Fruit fly (Drosophila melanogaster) whole organism, prepupa: ENCODE results near the gene kibra.

ENCODE experiments used
- CG10631 ChIP-seq: fragments of 200-800 bp; sonication (Bioruptor generic); optimal IDR thresholded peaks from 2 replicates; lab custom pipeline; 2016; ENCODE audit warnings: missing biosample characterization, missing genetic modification characterization
- CG10669 ChIP-seq: fragments of 200-800 bp; sonication (Bioruptor generic); optimal IDR thresholded peaks from 3 replicates; lab custom pipeline; 2018; ENCODE audit warnings: missing biosample characterization, mild to moderate bottlenecking, missing genetic modification characterization, moderate library complexity
- CG1621 ChIP-seq: fragments of 200-800 bp; sonication (Bioruptor generic); optimal IDR thresholded peaks from 3 replicates; lab custom pipeline; 2018; ENCODE audit warnings: missing biosample characterization, mild to moderate bottlenecking, missing genetic modification characterization
- CG16779 ChIP-seq: fragments of 200-800 bp; sonication (Bioruptor generic); optimal IDR thresholded peaks from 3 replicates; lab custom pipeline; 2017; ENCODE audit warnings: missing biosample characterization, mild to moderate bottlenecking, missing genetic modification characterization
- Eip78C ChIP-seq: fragments of 200-800 bp; sonication (Bioruptor generic); peaks from one replicate; lab custom pipeline; 2016; ENCODE audit warnings: missing biosample characterization, missing genetic modification characterization
- Hr38 ChIP-seq: sonication (Bioruptor generic); optimal IDR thresholded peaks from 2 replicates; lab custom pipeline; 2016; ENCODE audit warnings: missing biosample characterization, missing genetic modification characterization
- Lpt ChIP-seq: fragments of 200-800 bp; sonication (Bioruptor generic); optimal IDR thresholded peaks from 3 replicates; lab custom pipeline; 2016; ENCODE audit warnings: missing biosample characterization, missing genetic modification characterization
- Met ChIP-seq: fragments of 200-800 bp; sonication (Bioruptor generic); optimal IDR thresholded peaks from 3 replicates; lab custom pipeline; 2016; ENCODE audit warnings: missing biosample characterization, missing genetic modification characterization
- achi ChIP-seq: fragments of 200-800 bp; sonication (Bioruptor generic); optimal IDR thresholded peaks from 3 replicates; lab custom pipeline; 2016; ENCODE audit warnings: missing biosample characterization, missing genetic modification characterization
- cyc ChIP-seq: fragments of 200-800 bp; sonication (Bioruptor generic); optimal IDR thresholded peaks from 3 replicates; lab custom pipeline; 2016; ENCODE audit warnings: missing biosample characterization, missing genetic modification characterization
- eg ChIP-seq: fragments of 200-800 bp; sonication (Bioruptor generic); IDR thresholded peaks from 3 replicates; pipeline ENCODE4 v1.3.6; 2022; ENCODE audit warnings: missing biosample characterization, missing genetic modification characterization
- esn ChIP-seq: fragments of 200-800 bp; sonication (Bioruptor generic); optimal IDR thresholded peaks from 2 replicates; lab custom pipeline; 2016; ENCODE audit warnings: missing biosample characterization, mild to moderate bottlenecking, missing genetic modification characterization, moderate library complexity
- topi ChIP-seq: fragments of 200-800 bp; sonication (Bioruptor generic); optimal IDR thresholded peaks from 3 replicates; lab custom pipeline; 2016; ENCODE audit warnings: missing biosample characterization, missing genetic modification characterization

DNA sequence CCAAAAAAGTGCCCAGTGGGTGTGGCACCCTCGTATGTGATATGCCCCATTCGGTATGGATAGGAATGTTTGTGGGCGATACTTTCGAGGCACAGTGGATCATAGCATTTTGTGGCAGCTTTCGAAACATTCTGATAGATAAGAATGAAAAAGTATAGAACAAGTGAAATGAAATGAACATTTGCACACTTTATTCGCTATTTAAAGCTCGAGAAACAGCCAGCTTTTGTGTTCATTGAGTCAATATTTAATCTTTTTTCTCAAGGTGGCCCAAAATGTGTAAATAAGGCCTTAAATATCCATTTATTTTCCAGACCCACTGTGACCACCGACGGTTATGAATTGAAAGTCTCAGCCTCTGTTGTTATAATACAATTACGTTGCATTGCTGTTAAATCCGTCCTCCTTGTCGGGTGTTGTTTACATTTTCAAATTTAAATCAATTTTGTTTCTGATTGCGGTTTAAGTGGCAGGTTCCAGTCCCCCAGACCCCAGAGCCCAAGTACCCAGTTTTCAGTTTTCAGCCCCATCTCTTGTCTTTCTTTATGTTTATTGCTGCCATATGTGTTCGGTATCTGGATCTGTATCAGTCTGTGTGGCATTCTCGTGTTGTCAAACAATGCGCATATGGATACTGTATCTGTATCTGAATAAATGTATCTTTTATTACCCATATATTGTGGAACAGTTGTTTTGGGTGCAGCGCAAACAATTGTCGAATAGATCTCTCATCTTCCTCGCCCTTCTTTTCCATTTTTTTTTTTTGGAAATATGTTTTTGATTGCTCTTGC is 20.5 kb upstream of the kibra start:
- no peak for TF ChIP-seq Lpt
- no peak for TF ChIP-seq CG10669
- TF ChIP-seq CG10631 (GFP tag; lab: Kevin White, UChicago): no peak
- no peak for TF ChIP-seq CG16779 (tag; lab: Kevin White, UChicago)
- TF ChIP-seq Met (GFP tag; lab: Kevin White, UChicago): no peak
- no peak for TF ChIP-seq cyc (GFP tag; lab: Kevin White, UChicago)
- peak; percentile 73 for TF ChIP-seq Eip78C (GFP tag; lab: Kevin White, UChicago)
- TF ChIP-seq esn: no peak
- peak; percentile 12 for TF ChIP-seq topi (GFP tag; lab: Kevin White, UChicago)
- no peak for TF ChIP-seq CG1621
- TF ChIP-seq eg: no peak
- TF ChIP-seq achi (GFP tag; lab: Kevin White, UChicago): no peak
- no peak for TF ChIP-seq Hr38
